Worm (Caenorhabditis elegans) whole organism, L2 larva: Measurements from ENCODE around the gene gst-4.

Experiments used
- C34F6.9 ChIP-seq: fragments of 150-350 bp; optimal IDR thresholded peaks from 2 replicates; lab custom pipeline; 2014; ENCODE audit warnings: missing biosample characterization, missing genetic modification characterization
- F13H6.1 ChIP-seq: sonication (generic microtip); optimal IDR thresholded peaks from 2 replicates; lab custom pipeline; 2016; ENCODE audit warnings: missing genetic modification characterization, missing compliant biosample characterization
- R02D3.7 ChIP-seq: fragments of 150-350 bp; optimal IDR thresholded peaks from 2 replicates; lab custom pipeline; 2014; ENCODE audit warnings: missing biosample characterization, missing genetic modification characterization
- Y55F3AM.14 ChIP-seq: fragments of 200-800 bp; sonication (Bioruptor generic); optimal IDR thresholded peaks from 2 replicates; lab custom pipeline; 2018; ENCODE audit warnings: mild to moderate bottlenecking, missing genetic modification characterization, missing compliant biosample characterization
- ZK546.5 ChIP-seq: sonication (generic microtip); optimal IDR thresholded peaks from 2 replicates; lab custom pipeline; 2017; ENCODE audit warnings: missing biosample characterization, missing genetic modification characterization
- alr-1 ChIP-seq: fragments of 150-350 bp; optimal IDR thresholded peaks from 2 replicates; lab custom pipeline; 2014; ENCODE audit warnings: missing biosample characterization, missing genetic modification characterization
- blmp-1 ChIP-seq: sonication (generic microtip); optimal IDR thresholded peaks from 2 replicates; lab custom pipeline; 2017; ENCODE audit warnings: missing genetic modification characterization, mild to moderate bottlenecking, missing compliant biosample characterization, antibody characterized with exemption, moderate library complexity; ENCODE audit not compliant: insufficient read depth
- ceh-16 ChIP-seq: fragments of 150-350 bp; optimal IDR thresholded peaks from 2 replicates; lab custom pipeline; 2014; ENCODE audit warnings: missing biosample characterization, missing genetic modification characterization
- ceh-82 ChIP-seq: fragments of 150-350 bp; optimal IDR thresholded peaks from 2 replicates; lab custom pipeline; 2014; ENCODE audit warnings: missing biosample characterization, missing genetic modification characterization
- crh-2 ChIP-seq: sonication (generic microtip); optimal IDR thresholded peaks from 2 replicates; lab custom pipeline; 2017; ENCODE audit warnings: missing biosample characterization, missing genetic modification characterization
- dmd-4 ChIP-seq: sonication (generic microtip); optimal IDR thresholded peaks from 2 replicates; lab custom pipeline; 2017; ENCODE audit warnings: missing biosample characterization, missing genetic modification characterization
- egl-27 ChIP-seq: sonication (generic microtip); optimal IDR thresholded peaks from 3 replicates; lab custom pipeline; 2017; ENCODE audit warnings: missing biosample characterization, missing genetic modification reagents, missing genetic modification characterization
- elt-3 ChIP-seq: sonication (generic microtip); optimal IDR thresholded peaks from 2 replicates; lab custom pipeline; 2017; ENCODE audit warnings: missing biosample characterization, missing genetic modification characterization
- fos-1 ChIP-seq: fragments of 150-350 bp; optimal IDR thresholded peaks from 2 replicates; lab custom pipeline; 2014; ENCODE audit warnings: missing biosample characterization, missing genetic modification characterization
- gmeb-1 ChIP-seq: fragments of 150-350 bp; optimal IDR thresholded peaks from 2 replicates; lab custom pipeline; 2014; ENCODE audit warnings: missing biosample characterization, missing genetic modification characterization
- lin-13 ChIP-seq: fragments of 150-350 bp; optimal IDR thresholded peaks from 2 replicates; lab custom pipeline; 2014; ENCODE audit warnings: missing biosample characterization, missing genetic modification reagents, missing genetic modification characterization
- lin-39 ChIP-seq: fragments of 150-350 bp; optimal IDR thresholded peaks from 2 replicates; lab custom pipeline; 2014; ENCODE audit warnings: missing biosample characterization, missing genetic modification reagents, missing genetic modification characterization
- lsy-2 ChIP-seq, 2 experiments: fragments of 150-350 bp in 1 of 2; sonication (generic microtip) in 1 of 2; optimal IDR thresholded peaks; 2 replicates each; lab custom pipeline; 2014 to 2017; ENCODE audit warnings: missing biosample characterization in 2 of 2, missing genetic modification characterization in 2 of 2
- mab-5 ChIP-seq: fragments of 150-350 bp; optimal IDR thresholded peaks from 2 replicates; lab custom pipeline; 2014; ENCODE audit warnings: missing biosample characterization, missing genetic modification characterization
- mbf-1 ChIP-seq: sonication (generic microtip); optimal IDR thresholded peaks from 2 replicates; lab custom pipeline; 2017; ENCODE audit warnings: missing biosample characterization, missing genetic modification characterization
- mdl-1 ChIP-seq, 2 experiments: fragments of 150-350 bp in 1 of 2; sonication (generic microtip) in 1 of 2; optimal IDR thresholded peaks; 2 replicates each; lab custom pipeline; 2017; ENCODE audit warnings: missing biosample characterization in 2 of 2, missing genetic modification characterization in 2 of 2
- nhr-10 ChIP-seq: sonication (generic microtip); optimal IDR thresholded peaks from 2 replicates; lab custom pipeline; 2017; ENCODE audit warnings: missing biosample characterization, missing genetic modification characterization
- nhr-11 ChIP-seq: fragments of 150-350 bp; optimal IDR thresholded peaks from 2 replicates; lab custom pipeline; 2014; ENCODE audit warnings: missing biosample characterization, missing genetic modification characterization
- nhr-129 ChIP-seq: fragments of 150-350 bp; optimal IDR thresholded peaks from 2 replicates; lab custom pipeline; 2014; ENCODE audit warnings: missing biosample characterization, missing genetic modification characterization
- nhr-23 ChIP-seq: fragments of 150-350 bp; optimal IDR thresholded peaks from 2 replicates; lab custom pipeline; 2014; ENCODE audit warnings: missing biosample characterization, missing genetic modification reagents, missing genetic modification characterization
- nhr-237 ChIP-seq: fragments of 150-350 bp; optimal IDR thresholded peaks from 2 replicates; lab custom pipeline; 2014; ENCODE audit warnings: missing biosample characterization, missing genetic modification characterization
- nhr-25 ChIP-seq: fragments of 150-350 bp; sonication (generic microtip); optimal IDR thresholded peaks from 3 replicates; lab custom pipeline; 2014; ENCODE audit warnings: missing biosample characterization, missing genetic modification characterization
- nhr-6 ChIP-seq: fragments of 150-350 bp; optimal IDR thresholded peaks from 2 replicates; lab custom pipeline; 2014; ENCODE audit warnings: missing biosample characterization, missing genetic modification characterization
- peb-1 ChIP-seq: fragments of 150-350 bp; optimal IDR thresholded peaks from 2 replicates; lab custom pipeline; 2014; ENCODE audit warnings: missing biosample characterization, missing genetic modification characterization
- sma-3 ChIP-seq: sonication (generic microtip); optimal IDR thresholded peaks from 2 replicates; lab custom pipeline; 2016; ENCODE audit warnings: missing genetic modification reagents, missing genetic modification characterization, missing compliant biosample characterization
- sma-9 ChIP-seq, 2 experiments: fragments of 150-350 bp in 1 of 2; sonication (generic microtip) in 1 of 2; optimal IDR thresholded peaks; 2 replicates each; lab custom pipeline; 2014 to 2016; ENCODE audit warnings: missing genetic modification characterization in 2 of 2, mild to moderate bottlenecking in 1 of 2, missing biosample characterization in 1 of 2, missing compliant biosample characterization in 1 of 2, missing genetic modification reagents in 1 of 2, moderate library complexity in 1 of 2
- snpc-4 ChIP-seq: fragments of 150-350 bp; optimal IDR thresholded peaks from 2 replicates; lab custom pipeline; 2014; ENCODE audit warnings: missing biosample characterization, missing genetic modification characterization
- unc-39 ChIP-seq: fragments of 150-350 bp; optimal IDR thresholded peaks from 2 replicates; lab custom pipeline; 2014; ENCODE audit warnings: missing biosample characterization, missing genetic modification characterization
- unc-55 ChIP-seq: fragments of 150-350 bp; sonication (generic microtip); optimal IDR thresholded peaks from 3 replicates; lab custom pipeline; 2014; ENCODE audit warnings: missing biosample characterization, missing genetic modification reagents, missing genetic modification characterization
- zag-1 ChIP-seq: fragments of 150-350 bp; optimal IDR thresholded peaks from 2 replicates; lab custom pipeline; 2014; ENCODE audit warnings: missing biosample characterization, missing genetic modification characterization
- ztf-1 ChIP-seq: fragments of 200-800 bp; sonication (Bioruptor generic); conservative IDR thresholded peaks from 2 replicates; pipeline ENCODE4 v1.3.6; 2022; ENCODE audit warnings: missing genetic modification characterization, missing compliant biosample characterization
- ztf-4 ChIP-seq: fragments of 150-350 bp; optimal IDR thresholded peaks from 2 replicates; lab custom pipeline; 2014; ENCODE audit warnings: missing biosample characterization, missing genetic modification characterization

Gene gst-4

ce11 chrIV:10150552-10151004 is 8.6 kb downstream of the gst-4 start, which contains the start of gene tsp-12:
Gene tsp-12 (minus strand): TSS chrIV:10150602.
- TF ChIP-seq F13H6.1 (tag; lab: Kevin White, UChicago), result peak; percentile 51
- peak; percentile 23 for TF ChIP-seq lin-13 (GFP tag; lab: Kevin White, UChicago)
- peak; percentile 2 for TF ChIP-seq C34F6.9 (tag; lab: Kevin White, UChicago)
- no peak for TF ChIP-seq alr-1 (tag; lab: Kevin White, UChicago)
- no peak for TF ChIP-seq mab-5 (tag; lab: Kevin White, UChicago)

ce11 chrIV:10151439-10151997 is 9.5 kb downstream of the gst-4 start, which contains the start of gene copg-1:
Gene copg-1 (plus strand): TSS chrIV:10151947.
- TF ChIP-seq lsy-2 (tag; optimal IDR thresholded peaks at IDR 0.05; lab: Kevin White, UChicago) (peak; percentile 78 to 96), peb-1 (tag; lab: Kevin White, UChicago) (no peak), F13H6.1 (tag; lab: Kevin White, UChicago) (peak; percentile 25), ztf-1 (GFP tag; lab: Robert Waterston, UW) (no peak), C34F6.9 (tag; lab: Kevin White, UChicago) (peak; percentile 75), nhr-6 (tag; lab: Kevin White, UChicago) (no peak), nhr-237 (no peak), zag-1 (no peak), sma-9 (GFP tag; optimal IDR thresholded peaks at IDR 0.05; lab: Kevin White, UChicago) (peak; percentile 69), sma-9 (tag; optimal IDR thresholded peaks at IDR 0.05; lab: Kevin White, UChicago) (no peak), R02D3.7 (tag; lab: Kevin White, UChicago) (no peak), unc-55 (GFP tag; lab: Kevin White, UChicago) (peak; percentile 73), mbf-1 (tag; lab: Kevin White, UChicago) (no peak), alr-1 (tag; lab: Kevin White, UChicago) (no peak), sma-3 (peak; percentile 22), fos-1 (peak; percentile 5), ceh-16 (tag; lab: Kevin White, UChicago) (no peak), nhr-129 (tag; lab: Kevin White, UChicago) (peak; percentile 43), crh-2 (tag; lab: Kevin White, UChicago) (peak; percentile 97), nhr-25 (tag; lab: Kevin White, UChicago) (peak; percentile 35), lin-13 (GFP tag; lab: Kevin White, UChicago) (peak; percentile 57), mdl-1 (tag; optimal IDR thresholded peaks at IDR 0.05; lab: Kevin White, UChicago) (no peak), gmeb-1 (peak; percentile 58), nhr-10 (tag; lab: Kevin White, UChicago) (no peak)
- TF ChIP-seq, all 48 proteins: peak for 12

ce11 chrIV:10153479-10153878 is 11.5 kb downstream of the gst-4 start:
- no peak for TF ChIP-seq snpc-4 (tag; lab: Kevin White, UChicago)
- TF ChIP-seq egl-27 (tag; lab: Kevin White, UChicago), result no peak
- no peak for TF ChIP-seq mab-5 (tag; lab: Kevin White, UChicago)
- TF ChIP-seq lsy-2 (tag; optimal IDR thresholded peaks at IDR 0.05; lab: Kevin White, UChicago), result no peak
- TF ChIP-seq Y55F3AM.14 (GFP tag; lab: Kevin White, UChicago), result no peak
- TF ChIP-seq gmeb-1, result no peak
- no peak for TF ChIP-seq C34F6.9 (tag; lab: Kevin White, UChicago)
- no peak for TF ChIP-seq nhr-23 (tag; lab: Kevin White, UChicago)
- TF ChIP-seq ztf-1 (GFP tag; lab: Robert Waterston, UW), result no peak
- TF ChIP-seq ZK546.5 (tag; lab: Kevin White, UChicago), result no peak
- TF ChIP-seq nhr-129 (tag; lab: Kevin White, UChicago), result no peak
- TF ChIP-seq unc-39 (tag; lab: Kevin White, UChicago), result no peak
- TF ChIP-seq mbf-1 (tag; lab: Kevin White, UChicago), result no peak
- TF ChIP-seq ztf-4 (tag; lab: Kevin White, UChicago), result no peak
- no peak for TF ChIP-seq nhr-11
- no peak for TF ChIP-seq blmp-1 (tag; lab: Kevin White, UChicago)

- TF ChIP-seq dmd-4 (no peak), lin-39 (no peak), F13H6.1 (tag; lab: Kevin White, UChicago) (no peak), mdl-1 (tag; optimal IDR thresholded peaks at IDR 0.05; lab: Kevin White, UChicago) (no peak), peb-1 (tag; lab: Kevin White, UChicago) (no peak), R02D3.7 (tag; lab: Kevin White, UChicago) (no peak), alr-1 (tag; lab: Kevin White, UChicago) (no peak), elt-3 (tag; lab: Kevin White, UChicago) (no peak), ceh-82 (tag; lab: Kevin White, UChicago) (no peak), fos-1 (no peak), nhr-10 (tag; lab: Kevin White, UChicago) (no peak), zag-1 (no peak), blmp-1 (tag; lab: Kevin White, UChicago) (no peak), nhr-6 (tag; lab: Kevin White, UChicago) (no peak), mbf-1 (tag; lab: Kevin White, UChicago) (no peak)
- TF ChIP-seq, all 48 proteins: peak for 0
Measured at ce11 chrIV:10155475-10155874, 13.4 kb downstream of the gst-4 start, which contains the start of gene ttr-54. Gene ttr-54 (plus strand): TSS chrIV:10155775.
